Worm (Caenorhabditis elegans): Measurements from ENCODE around the gene F42G2.5.
A peak's percentile ranks its signal among the peaks of the same experiment; 100 is the strongest.

F42G2.5 gene

ce11 chrII:2450990-2451389 is 33.2 kb upstream of the F42G2.5 start (continued):
- peak; percentile 61; the same call in 1 of the 2 replicates for TF ChIP-seq attf-3 (GFP tag; conservative IDR thresholded peaks at IDR 0.05)
- TF ChIP-seq nhr-90 (tag; optimal IDR thresholded peaks at IDR 0.05), result no peak
- TF ChIP-seq cebp-2 (GFP tag; IDR thresholded peaks at IDR 0.05), result no peak
- peak; percentile 95 for TF ChIP-seq ztf-25 (GFP tag; IDR thresholded peaks at IDR 0.05)
- TF ChIP-seq mel-28 (tag; optimal IDR thresholded peaks at IDR 0.05; ENCODE audit: borderline replicate concordance), result no peak
- no peak for TF ChIP-seq unc-62 (GFP tag; optimal IDR thresholded peaks at IDR 0.05)
- TF ChIP-seq F39B2.1 (GFP tag; IDR thresholded peaks at IDR 0.05), result 0 out of 2 replicates have a peak, but pooled peaks have one; percentile 27
- TF ChIP-seq F10E7.11 (tag; optimal IDR thresholded peaks at IDR 0.05), result no peak
- peak; percentile 84 for TF ChIP-seq athp-1 (tag; optimal IDR thresholded peaks at IDR 0.05)
- TF ChIP-seq efl-1 (GFP tag; optimal IDR thresholded peaks at IDR 0.05), result peak; percentile 97
- TF ChIP-seq sea-2 (GFP tag; IDR thresholded peaks at IDR 0.05), result 0 out of 2 replicates have a peak, but pooled peaks have one; percentile 39
- TF ChIP-seq mcd-1 (GFP tag; IDR thresholded peaks at IDR 0.05), result peak; percentile 88
- TF ChIP-seq egrh-3 (GFP tag; IDR thresholded peaks at IDR 0.05), result peak; percentile 63
- peak; percentile 87 for TF ChIP-seq C17E4.6 (GFP tag; IDR thresholded peaks at IDR 0.05)
- no peak for TF ChIP-seq ztf-18 (tag; optimal IDR thresholded peaks at IDR 0.05)
- TF ChIP-seq hlh-12 (tag; optimal IDR thresholded peaks at IDR 0.05), result no peak
- peak; percentile 80 for TF ChIP-seq rcor-1 (GFP tag; IDR thresholded peaks at IDR 0.05)
- TF ChIP-seq rpc-1 (optimal IDR thresholded peaks at IDR 0.05), result no peak
- no peak for TF ChIP-seq rpc-1 (tag; optimal IDR thresholded peaks at IDR 0.05)
- TF ChIP-seq ztf-28 (GFP tag; IDR thresholded peaks at IDR 0.05), result peak; percentile 96
- peak; percentile 84; the same call in 1 of the 2 replicates for TF ChIP-seq ztf-6 (GFP tag; IDR thresholded peaks at IDR 0.05)
- TF ChIP-seq repo-1 (tag; optimal IDR thresholded peaks at IDR 0.05), result no peak
- TF ChIP-seq lsy-27 (tag; optimal IDR thresholded peaks at IDR 0.05; ENCODE audit: borderline replicate concordance, insufficient read depth), result no peak
- TF ChIP-seq nhr-179 (tag; optimal IDR thresholded peaks at IDR 0.05), result no peak
- TF ChIP-seq aptf-3 (GFP tag; IDR thresholded peaks at IDR 0.05), result no peak
- TF ChIP-seq somi-1 (GFP tag; optimal IDR thresholded peaks at IDR 0.05), result peak; percentile 9
- no peak for TF ChIP-seq ceh-79 (tag; optimal IDR thresholded peaks at IDR 0.05)
- peak; percentile 98 for TF ChIP-seq xnd-1 (tag; optimal IDR thresholded peaks at IDR 0.05)
- TF ChIP-seq tbp1 (GFP tag; optimal IDR thresholded peaks at IDR 0.05), result peak; percentile 63
- no peak for TF ChIP-seq die-1 (tag; optimal IDR thresholded peaks at IDR 0.05)
- TF ChIP-seq ceh-58 (GFP tag; IDR thresholded peaks at IDR 0.05), result no peak
- peak; percentile 37 for TF ChIP-seq F49E8.2 (tag; optimal IDR thresholded peaks at IDR 0.05; ENCODE audit: insufficient read depth)
- TF ChIP-seq hmg-1.2 (GFP tag; IDR thresholded peaks at IDR 0.05), result peak; percentile 68
- TF ChIP-seq lin-40 (tag; optimal IDR thresholded peaks at IDR 0.05), result no peak
- peak; percentile 73; the same call in 1 of the 2 replicates for TF ChIP-seq hmg-20 (GFP tag; IDR thresholded peaks at IDR 0.05)
- TF ChIP-seq zfh-2 (GFP tag; conservative IDR thresholded peaks at IDR 0.05), result peak; percentile 71; the same call in 1 of the 2 replicates
- TF ChIP-seq F55B11.4 (tag; optimal IDR thresholded peaks at IDR 0.05; ENCODE audit: borderline replicate concordance, insufficient read depth), result no peak
- peak; percentile 95 for TF ChIP-seq lin-54 (GFP tag; optimal IDR thresholded peaks at IDR 0.05)
- TF ChIP-seq Y53F4B.3 (GFP tag; IDR thresholded peaks at IDR 0.05), result no peak
- TF ChIP-seq rec-8 (tag; optimal IDR thresholded peaks at IDR 0.05), result peak in 1 of 2 experiments; percentile 38
- TF ChIP-seq mes-4 (tag; optimal IDR thresholded peaks at IDR 0.05), result no peak
- no peak for TF ChIP-seq mxl-1 (tag; optimal IDR thresholded peaks at IDR 0.05)
- TF ChIP-seq nfya-1 (tag; optimal IDR thresholded peaks at IDR 0.05; ENCODE audit: borderline replicate concordance, insufficient read depth), result no peak
- no peak for TF ChIP-seq akir-1 (GFP tag; optimal IDR thresholded peaks at IDR 0.05)
- TF ChIP-seq egl-44 (GFP tag; IDR thresholded peaks at IDR 0.05), result no peak
- TF ChIP-seq F57C9.4 (tag; optimal IDR thresholded peaks at IDR 0.05), result no peak
- TF ChIP-seq him-1 (tag; optimal IDR thresholded peaks at IDR 0.05), result peak; percentile 47
- TF ChIP-seq B0261.1 (tag; optimal IDR thresholded peaks at IDR 0.05), result peak; percentile 20
- TF ChIP-seq ekl-4 (GFP tag; IDR thresholded peaks at IDR 0.05), result peak; percentile 84
